Worm (Caenorhabditis elegans) whole organism, L4/young adult: ENCODE results near the gene far-1.

ENCODE experiments used
- W03F9.2 ChIP-seq: fragments of 150-350 bp; optimal IDR thresholded peaks from 2 replicates; lab custom pipeline; 2014; ENCODE audit warnings: missing biosample characterization, missing genetic modification characterization
- dao-5 ChIP-seq: sonication (generic microtip); optimal IDR thresholded peaks from 2 replicates; lab custom pipeline; 2016; ENCODE audit warnings: missing genotype, missing genetic modification characterization, moderate library complexity, missing compliant biosample characterization
- him-1 ChIP-seq: sonication (generic microtip); optimal IDR thresholded peaks from 2 replicates; lab custom pipeline; 2016; ENCODE audit warnings: missing genotype, missing genetic modification reagents, missing genetic modification characterization, missing compliant biosample characterization

DNA sequence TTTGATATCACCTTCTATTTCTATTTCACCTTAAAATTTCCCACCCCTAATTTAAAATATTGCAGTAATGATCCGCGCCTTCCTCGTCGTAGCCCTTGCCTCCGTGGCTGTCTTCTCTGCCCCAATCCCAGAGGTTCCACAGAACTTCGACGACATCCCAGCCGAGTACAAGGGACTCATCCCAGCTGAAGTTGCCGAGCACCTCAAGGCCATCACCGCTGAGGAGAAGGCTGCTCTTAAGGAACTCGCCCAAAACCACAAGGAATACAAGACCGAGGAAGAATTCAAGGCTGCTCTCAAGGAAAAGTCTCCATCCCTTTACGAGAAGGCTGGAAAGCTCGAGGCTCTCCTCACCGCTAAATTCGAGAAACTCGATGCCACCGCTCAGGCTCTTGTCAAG lies 784 bp upstream of the far-1 start, which contains the start of gene far-2:
- TF ChIP-seq him-1 (tag; lab: Kevin White, UChicago) (no peak), dao-5 (tag; lab: Kevin White, UChicago) (no peak), W03F9.2 (tag; lab: Kevin White, UChicago) (no peak)
